Fruit fly (Drosophila melanogaster) S2 (cell line): ENCODE data around the gene Ilp5.

Experiments used
- CG8478 ChIP-seq: fragments of >200 bp; optimal IDR thresholded peaks from 2 replicates; lab custom pipeline; 2018
- CTCF ChIP-seq, 2 experiments: fragments of >200 bp; optimal IDR thresholded peaks; 2 replicates each; lab custom pipeline; 2018

DNA sequence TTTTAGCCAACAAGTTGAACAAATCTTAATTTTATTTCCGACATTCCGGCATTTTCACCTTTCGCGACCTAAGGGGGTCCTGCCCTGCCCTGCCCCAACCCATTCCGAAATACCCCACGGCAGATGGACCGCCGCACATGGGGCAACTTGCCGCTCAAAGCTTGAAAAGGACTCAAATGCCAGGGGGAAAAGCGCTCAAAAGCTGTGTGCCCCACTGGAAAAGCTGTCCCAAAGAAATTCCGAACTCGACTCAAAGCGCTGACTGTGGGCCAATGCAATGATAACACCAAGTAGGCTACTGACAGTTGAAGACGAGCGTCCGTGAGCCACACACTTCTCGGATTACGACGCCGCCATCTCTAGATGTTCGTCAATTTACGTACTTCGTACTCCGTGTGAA, 37.0 kb downstream of the Ilp5 start, which contains the start of gene CG32052:
- no peak for TF ChIP-seq CTCF (optimal IDR thresholded peaks at IDR 0.05; lab: Kevin White, UChicago)
- TF ChIP-seq CG8478 (lab: Kevin White, UChicago), result no peak
